Worm (Caenorhabditis elegans) whole organism, L2 larva: ENCODE measurements around the gene M03D4.3.
A peak's percentile ranks its signal among the peaks of the same experiment; 100 is the strongest.

ENCODE experiments used
- R02D3.7 ChIP-seq: fragments of 150-350 bp; optimal IDR thresholded peaks from 2 replicates; lab custom pipeline; 2014; ENCODE audit warnings: missing biosample characterization, missing genetic modification characterization
- ama-1 ChIP-seq: fragments of 150-350 bp; optimal IDR thresholded peaks from 2 replicates; lab custom pipeline; 2018; ENCODE audit warnings: inconsistent platforms
- fos-1 ChIP-seq: fragments of 150-350 bp; optimal IDR thresholded peaks from 2 replicates; lab custom pipeline; 2014; ENCODE audit warnings: missing biosample characterization, missing genetic modification characterization
- mab-5 ChIP-seq: fragments of 150-350 bp; optimal IDR thresholded peaks from 2 replicates; lab custom pipeline; 2014; ENCODE audit warnings: missing biosample characterization, missing genetic modification characterization
- mdl-1 ChIP-seq, 2 experiments: fragments of 150-350 bp in 1 of 2; sonication (generic microtip) in 1 of 2; optimal IDR thresholded peaks; 2 replicates each; lab custom pipeline; 2017; ENCODE audit warnings: missing biosample characterization in 2 of 2, missing genetic modification characterization in 2 of 2
- nhr-11 ChIP-seq: fragments of 150-350 bp; optimal IDR thresholded peaks from 2 replicates; lab custom pipeline; 2014; ENCODE audit warnings: missing biosample characterization, missing genetic modification characterization
- nhr-12 ChIP-seq: fragments of 150-350 bp; optimal IDR thresholded peaks from 2 replicates; lab custom pipeline; 2014; ENCODE audit warnings: missing biosample characterization, missing genetic modification characterization
- nhr-129 ChIP-seq: fragments of 150-350 bp; optimal IDR thresholded peaks from 2 replicates; lab custom pipeline; 2014; ENCODE audit warnings: missing biosample characterization, missing genetic modification characterization
- nhr-237 ChIP-seq: fragments of 150-350 bp; optimal IDR thresholded peaks from 2 replicates; lab custom pipeline; 2014; ENCODE audit warnings: missing biosample characterization, missing genetic modification characterization
- nhr-77 ChIP-seq: fragments of 150-350 bp; optimal IDR thresholded peaks from 2 replicates; lab custom pipeline; 2014; ENCODE audit warnings: missing biosample characterization, missing genetic modification characterization
- snpc-4 ChIP-seq: fragments of 150-350 bp; optimal IDR thresholded peaks from 2 replicates; lab custom pipeline; 2014; ENCODE audit warnings: missing biosample characterization, missing genetic modification characterization

ce11 chrIV:6092313-6092712, 19.9 kb downstream of the M03D4.3 start, which contains the start of gene K08B4.7:
- no peak for TF ChIP-seq nhr-237 (tag; lab: Kevin White, UChicago)
- no peak for TF ChIP-seq nhr-12 (tag; lab: Kevin White, UChicago)
- TF ChIP-seq mdl-1 (tag; optimal IDR thresholded peaks at IDR 0.05; lab: Kevin White, UChicago): no peak
- TF ChIP-seq fos-1 (tag; lab: Kevin White, UChicago): peak; percentile 22
- no peak for TF ChIP-seq nhr-77 (tag; lab: Kevin White, UChicago)
- TF ChIP-seq mab-5 (tag; lab: Kevin White, UChicago): no peak
- no peak for TF ChIP-seq nhr-11 (tag; lab: Kevin White, UChicago)
- TF ChIP-seq R02D3.7: no peak
- TF ChIP-seq ama-1 (lab: Kevin White, UChicago): no peak
- TF ChIP-seq nhr-129 (tag; lab: Kevin White, UChicago): no peak
- TF ChIP-seq snpc-4 (tag; lab: Kevin White, UChicago): no peak
